In the genomic region with DNA sequence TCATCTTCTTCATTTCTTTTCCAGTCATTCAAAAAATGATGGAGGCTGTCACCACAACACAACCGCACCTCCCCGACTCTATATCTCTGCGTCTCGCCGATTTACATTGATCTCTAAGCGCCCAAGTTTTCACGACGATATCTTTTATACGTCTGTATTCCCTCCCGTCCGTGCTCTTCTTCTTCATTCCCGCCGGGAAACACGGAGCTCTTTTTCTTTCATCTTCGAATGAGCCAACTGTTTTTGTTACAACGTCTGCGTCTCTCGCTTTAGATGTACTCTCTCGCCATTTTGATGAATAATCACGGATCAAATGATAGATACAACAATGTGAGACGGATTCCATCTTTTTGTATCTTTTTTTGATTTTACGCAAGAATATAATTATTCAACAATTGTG, we compare ENCODE assay signal across 7 worm cellular contexts.
TF ChIP-seq lines count a peak whose summit lies in the region.

No protein-coding gene starts in this region.

TF ChIP-seq in whole organism, L1 larva, 84 proteins besides CTCF, POLR2A, EP300 and RAD21 (continues in another document):
- TF ChIP-seq nhr-28 (tag; optimal IDR thresholded peaks at IDR 0.05; lab: Kevin White, UChicago) (no peak), nhr-12 (tag; optimal IDR thresholded peaks at IDR 0.05; lab: Kevin White, UChicago) (no peak), unc-130 (tag; optimal IDR thresholded peaks at IDR 0.05; lab: Kevin White, UChicago) (peak; percentile 32), ceh-90 (tag; optimal IDR thresholded peaks at IDR 0.05; lab: Kevin White, UChicago) (no peak), egl-27 (tag; optimal IDR thresholded peaks at IDR 0.05; lab: Kevin White, UChicago) (no peak), nhr-47 (tag; optimal IDR thresholded peaks at IDR 0.05; lab: Kevin White, UChicago) (peak; percentile 10), unc-86 (tag; optimal IDR thresholded peaks at IDR 0.05; lab: Kevin White, UChicago) (no peak), grh-1 (GFP tag; IDR thresholded peaks at IDR 0.05; lab: Robert Waterston, UW) (no peak), snu-23 (GFP tag; optimal IDR thresholded peaks at IDR 0.05; lab: Kevin White, UChicago) (peak; percentile 46), xbp-1 (tag; optimal IDR thresholded peaks at IDR 0.05; lab: Kevin White, UChicago) (peak; percentile 34), mab-9 (GFP tag; IDR thresholded peaks at IDR 0.05; lab: Robert Waterston, UW) (no peak), lin-13 (GFP tag; optimal IDR thresholded peaks at IDR 0.05; lab: Kevin White, UChicago) (no peak), nhr-90 (tag; optimal IDR thresholded peaks at IDR 0.05; lab: Kevin White, UChicago; ENCODE audit: poor library complexity) (no peak)

TF ChIP-seq in whole organism, L2 larva, 48 proteins besides CTCF, POLR2A, EP300 and RAD21:
- TF ChIP-seq C34F6.9 (tag; optimal IDR thresholded peaks at IDR 0.05; lab: Kevin White, UChicago) = peak; percentile 19
- peak; percentile 64 for TF ChIP-seq F13H6.1 (tag; optimal IDR thresholded peaks at IDR 0.05; lab: Kevin White, UChicago)
- TF ChIP-seq lsy-2 (tag; optimal IDR thresholded peaks at IDR 0.05; lab: Kevin White, UChicago) = peak in 1 of 2 experiments; percentile 52
- TF ChIP-seq unc-39 (tag; optimal IDR thresholded peaks at IDR 0.05; lab: Kevin White, UChicago) = no peak
- TF ChIP-seq sma-9 (GFP tag; optimal IDR thresholded peaks at IDR 0.05; lab: Kevin White, UChicago) = peak; percentile 47
- no peak for TF ChIP-seq sma-9 (tag; optimal IDR thresholded peaks at IDR 0.05; lab: Kevin White, UChicago)

TF ChIP-seq in whole organism, L3 larva, 47 proteins besides CTCF, POLR2A, EP300 and RAD21:
- TF ChIP-seq nfya-1 (tag; optimal IDR thresholded peaks at IDR 0.05; lab: Kevin White, UChicago; ENCODE audit: insufficient read depth) (peak; percentile 9), snpc-4 (tag; optimal IDR thresholded peaks at IDR 0.05; lab: Kevin White, UChicago) (no peak)

TF ChIP-seq in whole organism, L4 larva, 104 proteins besides CTCF, POLR2A, EP300 and RAD21 (continues in another document):
- TF ChIP-seq ZK546.5 (tag; optimal IDR thresholded peaks at IDR 0.05; lab: Kevin White, UChicago) = no peak
- TF ChIP-seq snpc-4 (tag; optimal IDR thresholded peaks at IDR 0.05; lab: Kevin White, UChicago) = no peak
- TF ChIP-seq hlh-11 (tag; optimal IDR thresholded peaks at IDR 0.05; lab: Kevin White, UChicago) = peak; percentile 12
- TF ChIP-seq nhr-111 (GFP tag; optimal IDR thresholded peaks at IDR 0.05; lab: Kevin White, UChicago) = no peak
- no peak for TF ChIP-seq rbr-2 (tag; optimal IDR thresholded peaks at IDR 0.05; lab: Kevin White, UChicago)
- TF ChIP-seq hif-1 (tag; optimal IDR thresholded peaks at IDR 0.05; lab: Kevin White, UChicago) = no peak
- TF ChIP-seq mxl-2 (GFP tag; conservative IDR thresholded peaks at IDR 0.05; lab: Robert Waterston, UW) = no peak
- TF ChIP-seq ceh-28 (tag; optimal IDR thresholded peaks at IDR 0.05; lab: Kevin White, UChicago) = no peak
- TF ChIP-seq nhr-11 (tag; optimal IDR thresholded peaks at IDR 0.05; lab: Kevin White, UChicago) = peak; percentile 26
- no peak for TF ChIP-seq aly-2 (tag; optimal IDR thresholded peaks at IDR 0.05; lab: Kevin White, UChicago)
- no peak for TF ChIP-seq jun-1 (tag; optimal IDR thresholded peaks at IDR 0.05; lab: Kevin White, UChicago)
- TF ChIP-seq Y75B8A.6 (GFP tag; IDR thresholded peaks at IDR 0.05; lab: Robert Waterston, UW) = no peak
- no peak for TF ChIP-seq D1046.2 (GFP tag; IDR thresholded peaks at IDR 0.05; lab: Robert Waterston, UW)
- no peak for TF ChIP-seq lin-15B (tag; optimal IDR thresholded peaks at IDR 0.05; lab: Kevin White, UChicago)
- no peak for TF ChIP-seq Y5F2A.4 (GFP tag; optimal IDR thresholded peaks at IDR 0.05; lab: Kevin White, UChicago)
- TF ChIP-seq tra-1 (GFP tag; IDR thresholded peaks at IDR 0.05; lab: Robert Waterston, UW) = no peak
- TF ChIP-seq egl-43 (GFP tag; IDR thresholded peaks at IDR 0.05; lab: Robert Waterston, UW) = no peak
- TF ChIP-seq arid-1 (GFP tag; conservative IDR thresholded peaks at IDR 0.05; lab: Robert Waterston, UW) = no peak

TF ChIP-seq in whole organism, late embryonic, 69 proteins besides CTCF, POLR2A, EP300 and RAD21:
- TF ChIP-seq unc-55 (GFP tag; optimal IDR thresholded peaks at IDR 0.05; lab: Kevin White, UChicago) = peak; percentile 86
- TF ChIP-seq ceh-18 (tag; optimal IDR thresholded peaks at IDR 0.05; lab: Kevin White, UChicago) = peak; percentile 67
- no peak for TF ChIP-seq ets-4 (tag; optimal IDR thresholded peaks at IDR 0.05; lab: Kevin White, UChicago)
- TF ChIP-seq C08G9.2 (tag; optimal IDR thresholded peaks at IDR 0.05; lab: Kevin White, UChicago) = no peak
- no peak for TF ChIP-seq tbx-7 (tag; optimal IDR thresholded peaks at IDR 0.05; lab: Kevin White, UChicago)

TF ChIP-seq in whole organism, mixed stage, embryonic, 35 proteins besides CTCF, POLR2A, EP300 and RAD21:
- TF ChIP-seq unc-62 (GFP tag; optimal IDR thresholded peaks at IDR 0.05; lab: Kevin White, UChicago) (peak; percentile 67), ceh-39 (tag; optimal IDR thresholded peaks at IDR 0.05; lab: Kevin White, UChicago) (no peak), lin-32 (GFP tag; optimal IDR thresholded peaks at IDR 0.05; lab: Kevin White, UChicago) (no peak), elt-1 (tag; optimal IDR thresholded peaks at IDR 0.05; lab: Kevin White, UChicago; ENCODE audit: borderline replicate concordance, insufficient read depth) (no peak), snpc-4 (tag; optimal IDR thresholded peaks at IDR 0.05; lab: Kevin White, UChicago) (no peak), flh-1 (GFP tag; optimal IDR thresholded peaks at IDR 0.05; lab: Kevin White, UChicago) (no peak), hlh-1 (tag; optimal IDR thresholded peaks at IDR 0.05; lab: Kevin White, UChicago) (peak; percentile 96), mep-1 (tag; optimal IDR thresholded peaks at IDR 0.05; lab: Kevin White, UChicago) (no peak), pha-4 (tag; optimal IDR thresholded peaks at IDR 0.05; lab: Kevin White, UChicago) (no peak), mls-2 (tag; optimal IDR thresholded peaks at IDR 0.05; lab: Kevin White, UChicago) (no peak), mab-5 (tag; optimal IDR thresholded peaks at IDR 0.05; lab: Kevin White, UChicago) (no peak), ztf-11 (tag; optimal IDR thresholded peaks at IDR 0.05; lab: Kevin White, UChicago) (no peak), lin-13 (tag; optimal IDR thresholded peaks at IDR 0.05; lab: Kevin White, UChicago) (no peak), unc-120 (tag; optimal IDR thresholded peaks at IDR 0.05; lab: Kevin White, UChicago; ENCODE audit: poor library complexity, severe bottlenecking) (peak; percentile 62)

TF ChIP-seq in whole organism, young adult, 124 proteins besides CTCF, POLR2A, EP300 and RAD21:
- TF ChIP-seq chd-7 (tag; optimal IDR thresholded peaks at IDR 0.05; lab: Kevin White, UChicago) (no peak), hmg-1.2 (GFP tag; IDR thresholded peaks at IDR 0.05; lab: Robert Waterston, UW) (peak; percentile 37; the same call in 1 of the 2 replicates)
TF ChIP-seq in whole organism, young adult: peak in this region for 1.
